Worm (Caenorhabditis elegans): Measurements from ENCODE around the gene fbxc-21.
A peak's percentile ranks its signal among the peaks of the same experiment; 100 is the strongest.

fbxc-21 gene

DNA sequence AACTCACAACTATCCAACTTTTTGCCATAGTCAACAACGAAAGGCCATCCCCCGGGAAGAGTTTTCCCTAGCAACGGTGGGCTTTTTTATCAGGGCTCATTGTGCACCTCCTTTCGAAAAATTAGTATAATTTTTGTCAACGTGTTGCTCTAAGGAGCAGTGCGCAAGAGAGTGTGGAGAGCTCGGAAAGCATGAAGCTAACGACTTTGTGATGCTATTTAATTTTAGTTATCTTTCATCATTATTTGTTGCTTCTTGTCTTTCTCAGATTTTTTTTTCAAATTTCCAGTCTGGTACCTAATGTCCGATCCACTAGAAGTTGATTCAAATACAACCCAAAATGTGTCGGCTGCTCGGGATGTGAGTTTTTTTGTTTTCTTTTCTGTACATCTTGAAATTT, 37.4 kb upstream of the fbxc-21 start, which contains the start of gene ceh-81:
Gene ceh-81, plus strand, starts transcription at position 301 of the 400 bp plus-strand sequence.
- TF ChIP-seq unc-120 (tag; optimal IDR thresholded peaks at IDR 0.05; ENCODE audit: poor library complexity, severe bottlenecking) (no peak), tbx-8 (GFP tag; optimal IDR thresholded peaks at IDR 0.05) (no peak), snpc-4 (tag; optimal IDR thresholded peaks at IDR 0.05) (no peak), zip-8 (tag; optimal IDR thresholded peaks at IDR 0.05) (no peak), sptf-1 (tag; optimal IDR thresholded peaks at IDR 0.05) (no peak), lin-13 (tag; optimal IDR thresholded peaks at IDR 0.05) (no peak), mep-1 (tag; optimal IDR thresholded peaks at IDR 0.05) (no peak), cnd-1 (tag; optimal IDR thresholded peaks at IDR 0.05) (no peak), nhr-12 (tag; optimal IDR thresholded peaks at IDR 0.05) (no peak), nhr-28 (tag; optimal IDR thresholded peaks at IDR 0.05) (no peak)

DNA sequence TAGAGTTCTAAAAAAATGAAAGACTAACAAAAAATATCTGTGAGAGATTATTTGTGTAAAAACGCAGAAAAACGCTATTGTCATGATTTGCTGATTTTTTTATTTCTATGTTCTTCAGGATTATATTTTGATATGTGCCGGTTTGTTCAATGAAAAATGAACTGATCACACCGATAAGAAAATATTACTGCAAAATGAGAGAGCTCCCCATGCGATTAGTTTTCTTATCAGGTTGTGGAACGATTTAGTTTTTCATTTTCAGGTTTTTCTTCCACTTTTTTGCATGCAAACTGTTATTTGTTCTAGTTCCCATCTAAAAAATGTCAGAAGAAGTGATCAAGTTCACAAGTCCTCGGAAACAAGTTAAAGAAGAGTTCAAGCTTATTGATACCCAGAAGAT, 35.5 kb upstream of the fbxc-21 start, which contains the start of gene btb-9:
Gene btb-9, plus strand, starts transcription at position 254 of the 400 bp plus-strand sequence.
- TF ChIP-seq bed-3 (GFP tag; optimal IDR thresholded peaks at IDR 0.05) (no peak), nhr-76 (tag; optimal IDR thresholded peaks at IDR 0.05) (no peak), nhr-237 (tag; optimal IDR thresholded peaks at IDR 0.05) (no peak), ceh-39 (tag; optimal IDR thresholded peaks at IDR 0.05) (no peak), pha-4 (tag; optimal IDR thresholded peaks at IDR 0.05) (no peak), zip-8 (tag; optimal IDR thresholded peaks at IDR 0.05) (no peak), mls-2 (tag; optimal IDR thresholded peaks at IDR 0.05) (no peak), ztf-11 (tag; optimal IDR thresholded peaks at IDR 0.05) (no peak), unc-39 (tag; optimal IDR thresholded peaks at IDR 0.05) (no peak), ceh-83 (GFP tag; optimal IDR thresholded peaks at IDR 0.05) (no peak)

DNA sequence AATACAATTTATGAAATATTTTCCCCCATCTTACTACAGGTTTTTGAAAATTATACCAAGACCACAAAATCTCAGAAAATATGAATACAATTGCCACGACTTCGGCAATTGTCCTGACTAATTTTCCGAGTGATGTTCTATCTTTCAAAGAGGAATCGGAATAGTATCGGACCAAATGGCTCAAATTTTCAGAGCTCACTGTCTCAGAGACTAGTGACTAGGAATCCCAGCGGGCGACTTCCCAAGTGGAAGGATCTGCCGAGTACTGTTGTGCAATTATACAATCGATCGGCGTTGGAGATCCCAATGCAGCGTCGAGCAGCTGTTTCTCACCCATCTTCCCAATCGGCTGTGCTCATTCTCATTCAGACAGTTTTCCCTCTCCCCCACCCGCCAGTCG, 33.0 kb upstream of the fbxc-21 start, which contains the start of gene F45C12.17:
Gene F45C12.17, plus strand, starts transcription at position 377 of the 400 bp plus-strand sequence.
- TF ChIP-seq lsy-2 (tag; optimal IDR thresholded peaks at IDR 0.05) (no peak), lin-32 (GFP tag; optimal IDR thresholded peaks at IDR 0.05) (no peak), ceh-39 (tag; optimal IDR thresholded peaks at IDR 0.05) (peak; percentile 12)

DNA sequence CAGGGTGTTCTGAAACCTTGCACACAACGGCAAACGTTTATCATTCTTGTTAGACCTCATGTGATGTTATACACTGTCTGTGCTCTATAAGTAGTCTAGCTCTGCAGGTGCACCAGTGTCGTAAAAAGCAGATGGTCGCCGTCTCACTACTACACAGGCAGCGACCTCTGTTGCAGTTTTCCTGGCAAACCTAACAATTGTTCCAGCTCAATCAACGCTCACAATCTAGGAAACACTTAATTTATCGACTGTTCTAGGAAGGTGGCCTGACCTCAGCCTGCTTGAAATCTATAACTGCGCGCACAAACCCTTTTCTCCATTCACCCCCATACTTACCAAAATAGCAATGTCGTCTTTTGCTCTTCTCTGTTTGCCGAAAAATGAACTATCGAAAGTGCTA, 31.6 kb upstream of the fbxc-21 start, which contains the start of gene fbxb-11:
Gene fbxb-11, plus strand, starts transcription at position 301 of the 400 bp plus-strand sequence.
- TF ChIP-seq zip-8 (tag; optimal IDR thresholded peaks at IDR 0.05) (no peak), ham-2 (GFP tag; optimal IDR thresholded peaks at IDR 0.05) (no peak), mls-2 (tag; optimal IDR thresholded peaks at IDR 0.05) (no peak), lin-32 (GFP tag; optimal IDR thresholded peaks at IDR 0.05) (no peak), nhr-237 (tag; optimal IDR thresholded peaks at IDR 0.05) (no peak), ceh-39 (tag; optimal IDR thresholded peaks at IDR 0.05) (no peak), drap-1 (GFP tag; optimal IDR thresholded peaks at IDR 0.05) (no peak), ceh-43 (GFP tag; optimal IDR thresholded peaks at IDR 0.05) (no peak), ces-1 (GFP tag; optimal IDR thresholded peaks at IDR 0.05) (no peak)

DNA sequence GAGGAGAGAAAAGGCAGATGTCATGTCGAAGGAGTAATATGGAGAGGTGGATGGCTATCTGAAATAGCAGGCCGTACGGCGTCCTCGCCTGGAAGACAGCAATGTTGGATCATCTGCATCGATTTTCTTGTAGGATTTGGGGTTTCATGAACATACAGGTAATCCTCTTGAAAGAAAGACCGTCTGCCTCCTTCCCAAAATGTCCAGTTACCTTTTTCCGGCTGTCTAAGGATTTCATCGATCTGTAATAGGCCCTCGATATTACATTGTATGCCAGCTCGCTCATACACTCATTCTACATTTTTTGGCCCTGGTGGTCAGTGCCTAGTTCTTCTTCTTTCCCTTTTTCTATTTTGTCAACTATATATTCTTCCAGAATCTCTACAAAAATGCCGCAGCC, 29.7 kb upstream of the fbxc-21 start, which contains the start of the genes fbxb-5 and btb-8:
Gene fbxb-5, minus strand, starts transcription at position 101 of the 400 bp plus-strand sequence.
Gene btb-8, plus strand, starts transcription at position 377 of the 400 bp plus-strand sequence.
- TF ChIP-seq ces-1 (GFP tag; optimal IDR thresholded peaks at IDR 0.05) (no peak), ceh-83 (GFP tag; optimal IDR thresholded peaks at IDR 0.05) (no peak), ham-2 (GFP tag; optimal IDR thresholded peaks at IDR 0.05) (no peak), nhr-28 (tag; optimal IDR thresholded peaks at IDR 0.05) (no peak), snpc-4 (tag; optimal IDR thresholded peaks at IDR 0.05) (no peak), nhr-237 (tag; optimal IDR thresholded peaks at IDR 0.05) (no peak), elt-3 (tag; optimal IDR thresholded peaks at IDR 0.05) (no peak), M03D4.4 (tag; optimal IDR thresholded peaks at IDR 0.05) (no peak), ztf-11 (tag; optimal IDR thresholded peaks at IDR 0.05) (no peak), unc-62 (GFP tag; optimal IDR thresholded peaks at IDR 0.05) (no peak), flh-1 (GFP tag; optimal IDR thresholded peaks at IDR 0.05) (no peak), unc-39 (tag; optimal IDR thresholded peaks at IDR 0.05) (no peak), cnd-1 (tag; optimal IDR thresholded peaks at IDR 0.05) (no peak), blmp-1 (tag; optimal IDR thresholded peaks at IDR 0.05) (no peak), hlh-1 (tag; optimal IDR thresholded peaks at IDR 0.05) (no peak), nhr-2 (tag; optimal IDR thresholded peaks at IDR 0.05) (no peak), zip-8 (tag; optimal IDR thresholded peaks at IDR 0.05) (no peak), lin-13 (tag; optimal IDR thresholded peaks at IDR 0.05) (no peak), pha-4 (tag; optimal IDR thresholded peaks at IDR 0.05) (no peak)
